Fruit fly (Drosophila melanogaster) S2 (cell line): ENCODE measurements around the gene osi.

Experiments used
- CG8478 ChIP-seq: fragments of >200 bp; optimal IDR thresholded peaks from 2 replicates; lab custom pipeline; 2018
- CTCF ChIP-seq, 2 experiments: fragments of >200 bp; optimal IDR thresholded peaks; 2 replicates each; lab custom pipeline; 2018

DNA sequence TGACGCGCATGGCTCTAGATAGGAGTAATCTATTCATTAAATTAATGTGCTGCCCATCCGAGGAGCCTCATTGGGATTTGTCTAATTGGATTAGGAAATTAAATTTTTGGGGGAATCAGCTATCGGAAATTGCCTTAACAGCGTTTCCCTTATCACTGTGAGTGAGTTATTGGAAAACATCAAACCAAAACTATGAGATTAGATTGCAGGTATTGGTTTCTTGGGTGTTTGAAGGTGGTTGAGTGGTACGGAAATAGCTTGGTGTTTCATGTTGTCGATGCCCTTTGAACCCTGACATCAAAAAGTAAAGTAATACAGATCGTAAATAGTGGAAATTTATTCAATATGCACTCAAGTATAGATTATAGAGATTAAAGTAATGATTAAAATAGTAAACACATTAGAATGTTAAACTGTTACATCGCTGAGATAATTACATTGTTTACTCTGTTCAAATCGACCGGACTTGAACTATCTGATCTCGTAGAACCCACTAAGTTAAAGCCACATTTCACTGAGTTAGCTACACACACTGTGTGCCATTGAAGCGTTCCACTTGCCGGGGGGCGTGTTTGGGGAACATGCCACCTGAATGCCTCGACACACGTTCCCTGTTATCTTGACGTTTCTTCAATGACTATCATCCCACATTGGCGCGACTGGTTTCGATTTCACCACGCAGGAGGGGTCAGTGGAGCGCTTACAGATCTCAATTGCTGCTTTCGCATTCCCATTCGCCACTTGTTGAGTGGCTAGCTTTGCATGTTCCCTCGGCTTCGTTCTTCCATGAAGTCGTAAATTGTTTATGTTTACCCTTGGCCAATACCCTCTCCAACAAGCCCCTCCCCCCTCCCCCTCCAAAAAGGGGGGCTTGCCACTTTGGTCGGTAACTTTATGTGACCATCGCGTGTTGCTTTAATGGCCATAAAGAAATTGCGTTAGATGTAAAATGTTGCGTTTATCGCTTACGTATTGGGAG, 4.6 kb downstream of the osi start:
- TF ChIP-seq CG8478 (lab: Kevin White, UChicago) (no peak), CTCF (optimal IDR thresholded peaks at IDR 0.05; lab: Kevin White, UChicago) (no peak)
